Worm (Caenorhabditis elegans): ENCODE data around the gene Y37E11B.10.
A peak's percentile ranks its signal among the peaks of the same experiment; 100 is the strongest.

The Y37E11B.10 gene

DNA sequence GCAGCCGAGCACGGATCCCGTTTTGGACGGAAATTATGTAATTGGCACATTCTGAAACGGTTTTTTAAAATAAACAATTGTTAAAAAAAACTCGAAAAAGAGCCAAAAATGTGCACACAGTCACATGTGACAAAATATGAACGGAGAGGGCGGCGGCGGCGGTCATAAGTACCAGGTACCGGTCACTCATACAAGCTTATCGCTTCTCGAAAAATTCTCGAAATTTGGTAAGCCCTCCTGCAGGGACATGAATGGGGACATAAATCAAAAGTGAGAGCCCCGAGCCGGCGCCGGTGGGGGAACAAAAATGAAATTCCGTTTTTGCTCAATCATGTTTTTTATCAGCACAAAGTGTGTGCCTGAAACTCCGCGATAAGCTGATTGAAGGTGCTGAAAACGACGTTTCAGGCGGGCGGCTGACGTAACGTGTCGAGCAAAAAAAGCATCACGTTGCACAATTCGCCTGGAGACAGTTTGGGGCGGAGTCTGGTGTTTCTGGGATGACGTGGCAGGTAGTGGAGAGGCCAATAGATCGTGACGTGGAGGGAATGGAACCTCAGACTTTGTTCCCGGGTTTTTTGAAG, 6.8 kb upstream of the Y37E11B.10 start, which contains the start of gene ltah-1.2 (continued):
- TF ChIP-seq hmg-1.1 (GFP tag; IDR thresholded peaks at IDR 0.05): no peak
- TF ChIP-seq fkh-10 (GFP tag; optimal IDR thresholded peaks at IDR 0.05): no peak
- no peak for TF ChIP-seq lsy-2 (tag; optimal IDR thresholded peaks at IDR 0.05)
- TF ChIP-seq fos-1 (tag; optimal IDR thresholded peaks at IDR 0.05): no peak
- TF ChIP-seq zag-1 (tag; optimal IDR thresholded peaks at IDR 0.05): no peak
- TF ChIP-seq Y5F2A.4 (GFP tag; optimal IDR thresholded peaks at IDR 0.05): no peak
- TF ChIP-seq unc-130 (GFP tag; optimal IDR thresholded peaks at IDR 0.05): no peak
- TF ChIP-seq daf-12 (tag; optimal IDR thresholded peaks at IDR 0.05): no peak
- TF ChIP-seq ztf-11 (tag; optimal IDR thresholded peaks at IDR 0.05): no peak
- no peak for TF ChIP-seq aha-1 (tag)
- TF ChIP-seq tra-1 (GFP tag; IDR thresholded peaks at IDR 0.05): peak; percentile 70; the same call in 1 of the 2 replicates
- no peak for TF ChIP-seq lin-1 (GFP tag; IDR thresholded peaks at IDR 0.05)
- no peak for TF ChIP-seq egl-27 (tag; optimal IDR thresholded peaks at IDR 0.05)
- no peak for TF ChIP-seq ceh-28 (tag; optimal IDR thresholded peaks at IDR 0.05)
- peak; percentile 31 for TF ChIP-seq nhr-28 (tag; optimal IDR thresholded peaks at IDR 0.05)
- no peak for TF ChIP-seq pha-4 (GFP tag; IDR thresholded peaks at IDR 0.05)
- no peak for TF ChIP-seq pha-4 (tag; optimal IDR thresholded peaks at IDR 0.05)
- no peak for TF ChIP-seq nhr-237 (tag; optimal IDR thresholded peaks at IDR 0.05)
- no peak for TF ChIP-seq attf-4 (tag; optimal IDR thresholded peaks at IDR 0.05)
- TF ChIP-seq skn-1 (tag; optimal IDR thresholded peaks at IDR 0.05): no peak
- no peak for TF ChIP-seq F37D6.2 (tag; optimal IDR thresholded peaks at IDR 0.05)
- no peak for TF ChIP-seq unc-62 (GFP tag; optimal IDR thresholded peaks at IDR 0.05 in 1 of 2)
- no peak for TF ChIP-seq unc-62 (tag; optimal IDR thresholded peaks at IDR 0.05)
- no peak for TF ChIP-seq spr-1 (tag; optimal IDR thresholded peaks at IDR 0.05)
- no peak for TF ChIP-seq nhr-111 (GFP tag; optimal IDR thresholded peaks at IDR 0.05)
- peak; percentile 86 for TF ChIP-seq hlh-11 (tag; optimal IDR thresholded peaks at IDR 0.05)
- TF ChIP-seq F26F4.8 (GFP tag; conservative IDR thresholded peaks at IDR 0.05): no peak
- TF ChIP-seq gei-8 (GFP tag; optimal IDR thresholded peaks at IDR 0.05): no peak
- peak; percentile 30 for TF ChIP-seq nhr-102 (tag; optimal IDR thresholded peaks at IDR 0.05)
- TF ChIP-seq arid-1 (GFP tag; conservative IDR thresholded peaks at IDR 0.05): no peak
- TF ChIP-seq rbr-2 (tag; optimal IDR thresholded peaks at IDR 0.05): no peak
- no peak for TF ChIP-seq tag-97 (GFP tag; IDR thresholded peaks at IDR 0.05)
- peak; percentile 40 for TF ChIP-seq nhr-48 (tag; optimal IDR thresholded peaks at IDR 0.05)
- no peak for TF ChIP-seq cey-2 (tag; optimal IDR thresholded peaks at IDR 0.05; ENCODE audit: borderline replicate concordance, insufficient read depth)
- no peak for TF ChIP-seq ceh-82 (tag; optimal IDR thresholded peaks at IDR 0.05)
- peak; percentile 54; the same call in 1 of the 2 replicates for TF ChIP-seq mdt-29 (GFP tag; IDR thresholded peaks at IDR 0.05)
- TF ChIP-seq vab-7 (GFP tag; IDR thresholded peaks at IDR 0.05): no peak
- TF ChIP-seq daf-16 (GFP tag; optimal IDR thresholded peaks at IDR 0.05): no peak
- TF ChIP-seq daf-16 (tag; optimal IDR thresholded peaks at IDR 0.05): peak; percentile 11
- no peak for TF ChIP-seq spr-3 (GFP tag; optimal IDR thresholded peaks at IDR 0.05)
- TF ChIP-seq daf-8 (GFP tag; IDR thresholded peaks at IDR 0.05): no peak
- TF ChIP-seq ctbp-1 (GFP tag; IDR thresholded peaks at IDR 0.05): peak; percentile 40; the same call in 1 of the 2 replicates
- no peak for TF ChIP-seq ceh-62 (tag; optimal IDR thresholded peaks at IDR 0.05)
- no peak for TF ChIP-seq mes-2 (tag; optimal IDR thresholded peaks at IDR 0.05; ENCODE audit: poor library complexity, severe bottlenecking)
- no peak for TF ChIP-seq ZK337.2 (GFP tag; IDR thresholded peaks at IDR 0.05)
- no peak for TF ChIP-seq daf-19 (GFP tag; conservative IDR thresholded peaks at IDR 0.05)
- no peak for TF ChIP-seq lin-13 (GFP tag; optimal IDR thresholded peaks at IDR 0.05)
- TF ChIP-seq madf-9 (GFP tag; conservative IDR thresholded peaks at IDR 0.05): no peak
- TF ChIP-seq T26A8.4 (GFP tag; IDR thresholded peaks at IDR 0.05): 0 out of 2 replicates have a peak, but pooled peaks have one; percentile 7
- TF ChIP-seq dve-1 (tag; optimal IDR thresholded peaks at IDR 0.05; ENCODE audit: insufficient read depth): peak; percentile 34
- no peak for TF ChIP-seq mep-1 (tag; optimal IDR thresholded peaks at IDR 0.05)
- peak; percentile 64 for TF ChIP-seq pqm-1 (tag; optimal IDR thresholded peaks at IDR 0.05)

All from whole organism, L4 larva.